Fruit fly (Drosophila melanogaster) Kc167 (cell line): ENCODE measurements around the gene ninaA.

ENCODE experiments used
- Myc ChIP-seq: fragments of >200 bp; optimal IDR thresholded peaks from 2 replicates; lab custom pipeline; 2017; ENCODE audit warnings: missing external identifiers
- Sin3A ChIP-seq: fragments of >200 bp; optimal IDR thresholded peaks from 2 replicates; lab custom pipeline; 2018; ENCODE audit warnings: missing external identifiers
- h ChIP-seq: fragments of >200 bp; optimal IDR thresholded peaks from 3 replicates; lab custom pipeline; 2018; ENCODE audit warnings: missing external identifiers
- insv ChIP-seq: fragments of >200 bp; optimal IDR thresholded peaks from 3 replicates; lab custom pipeline; 2018; ENCODE audit warnings: missing external identifiers
- psq ChIP-seq: fragments of >200 bp; optimal IDR thresholded peaks from 2 replicates; lab custom pipeline; 2017; ENCODE audit warnings: missing external identifiers
- ttk ChIP-seq: sonication (Bioruptor generic); optimal IDR thresholded peaks from 2 replicates; lab custom pipeline; 2017; ENCODE audit warnings: missing external identifiers

ninaA gene

DNA sequence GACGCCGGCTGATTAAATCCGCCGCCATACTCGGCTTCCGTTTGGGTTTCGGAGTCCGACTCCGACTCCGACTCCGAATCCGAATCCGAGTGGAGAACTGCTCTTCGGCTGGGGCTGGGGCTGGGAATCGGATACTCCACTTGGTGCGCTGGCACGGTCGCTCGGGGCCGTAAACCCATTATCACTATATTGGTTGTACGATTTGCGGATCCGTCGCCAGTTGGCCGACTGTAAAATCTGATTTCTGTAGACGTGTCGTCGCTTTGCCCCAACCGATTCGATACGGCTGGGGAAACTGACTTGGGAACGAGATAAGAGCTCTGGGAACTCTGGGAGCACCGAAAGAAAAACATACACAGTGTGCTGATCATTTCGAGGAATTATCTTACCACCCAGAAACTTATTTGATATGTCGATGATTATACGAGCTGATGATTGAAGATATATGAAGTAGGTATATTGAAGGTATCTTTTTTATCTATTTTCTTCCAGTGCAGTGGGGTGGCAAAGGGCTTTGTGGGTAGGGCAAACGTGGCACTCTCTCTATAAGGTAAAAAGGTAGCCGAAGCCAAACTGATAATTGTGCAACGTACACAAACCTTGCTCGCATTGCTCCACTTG, 19.1 kb upstream of the ninaA start:
- no peak for TF ChIP-seq h
- TF ChIP-seq Myc (lab: Kevin White, UChicago): no peak
- no peak for TF ChIP-seq insv (lab: Kevin White, UChicago)
- TF ChIP-seq Sin3A (lab: Kevin White, UChicago): no peak
- TF ChIP-seq psq (lab: Kevin White, UChicago): no peak
- TF ChIP-seq ttk (lab: Kevin White, UChicago): no peak

dm6 chr2L:859897-860296, 17.2 kb upstream of the ninaA start, which contains the start of gene CG13950:
CG13950 (plus strand) TSS chr2L:860197.
- no peak for TF ChIP-seq ttk (lab: Kevin White, UChicago)
- no peak for TF ChIP-seq insv (lab: Kevin White, UChicago)
- no peak for TF ChIP-seq h
- TF ChIP-seq Myc (lab: Kevin White, UChicago): no peak

DNA sequence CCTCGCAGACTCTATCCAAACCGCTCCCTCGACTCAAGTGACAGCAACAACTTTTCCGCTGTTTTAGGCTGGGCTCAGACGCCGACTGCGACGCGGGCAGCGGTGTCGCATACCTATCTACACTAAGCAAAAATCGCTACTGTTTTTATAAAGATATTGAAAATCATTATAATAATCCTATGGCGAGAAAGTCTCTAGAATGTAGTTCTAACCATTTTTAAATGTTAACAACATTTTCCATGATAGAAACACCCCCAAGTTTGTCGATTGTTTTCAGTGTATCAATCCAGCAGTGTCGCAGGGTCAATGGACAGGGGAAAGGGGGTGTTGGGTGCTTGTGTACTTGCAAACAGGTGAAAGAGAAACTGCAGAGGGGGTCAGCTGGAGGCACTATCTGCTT, 11.3 kb upstream of the ninaA start:
- TF ChIP-seq insv (lab: Kevin White, UChicago) (no peak), h (no peak), Myc (lab: Kevin White, UChicago) (no peak), ttk (lab: Kevin White, UChicago) (no peak)

DNA sequence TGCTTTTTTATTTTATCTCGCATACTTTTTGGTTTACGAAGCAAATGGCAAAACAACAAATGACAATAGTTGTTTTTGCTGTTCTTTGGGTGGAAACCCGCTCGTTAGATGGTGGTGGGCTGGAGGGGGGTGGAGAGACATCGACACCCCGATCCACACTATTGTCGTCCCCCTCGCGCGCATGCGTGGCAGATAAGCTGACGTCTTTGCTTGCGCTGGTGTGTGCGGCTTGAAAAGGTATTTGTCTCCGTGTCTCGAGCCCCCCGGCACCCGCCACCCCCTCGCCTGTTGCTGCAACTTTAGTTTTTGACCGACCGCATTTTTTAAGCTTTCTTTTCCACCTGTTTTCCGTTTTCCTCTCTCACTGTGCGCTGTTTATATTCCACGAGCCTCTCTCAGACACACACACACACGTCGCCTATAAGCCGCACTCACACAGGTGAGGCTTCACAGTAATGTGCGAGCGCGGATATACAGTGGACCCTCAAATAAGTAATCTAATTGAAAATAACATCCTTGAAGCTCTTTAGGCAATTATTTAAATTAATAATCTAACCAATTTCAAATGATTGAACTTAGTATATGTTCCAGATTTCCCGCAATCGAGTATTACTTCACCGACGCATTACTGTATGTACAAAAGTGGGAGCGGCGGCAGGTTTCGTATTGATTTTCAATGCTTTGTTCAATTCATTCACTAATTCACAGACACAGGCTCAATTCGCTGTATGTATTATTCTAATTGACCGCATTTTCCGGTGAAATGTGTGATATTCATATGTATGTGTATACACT, 10.0 kb upstream of the ninaA start:
- TF ChIP-seq Myc (lab: Kevin White, UChicago) (no peak), Sin3A (lab: Kevin White, UChicago) (no peak), h (no peak), insv (lab: Kevin White, UChicago) (no peak), ttk (lab: Kevin White, UChicago) (no peak), psq (lab: Kevin White, UChicago) (no peak)

dm6 chr2L:867899-868605, 9.1 kb upstream of the ninaA start, which contains the start of gene aru:
aru (minus strand) TSS chr2L:868354.
- TF ChIP-seq h (no peak), Myc (lab: Kevin White, UChicago) (no peak), Sin3A (lab: Kevin White, UChicago) (no peak)

dm6 chr2L:868961-869360, 8.1 kb upstream of the ninaA start:
- peak; percentile 51 for TF ChIP-seq ttk (lab: Kevin White, UChicago)
- TF ChIP-seq insv (lab: Kevin White, UChicago): no peak
- no peak for TF ChIP-seq Myc (lab: Kevin White, UChicago)
- no peak for TF ChIP-seq Sin3A (lab: Kevin White, UChicago)
- TF ChIP-seq psq (lab: Kevin White, UChicago): no peak

DNA sequence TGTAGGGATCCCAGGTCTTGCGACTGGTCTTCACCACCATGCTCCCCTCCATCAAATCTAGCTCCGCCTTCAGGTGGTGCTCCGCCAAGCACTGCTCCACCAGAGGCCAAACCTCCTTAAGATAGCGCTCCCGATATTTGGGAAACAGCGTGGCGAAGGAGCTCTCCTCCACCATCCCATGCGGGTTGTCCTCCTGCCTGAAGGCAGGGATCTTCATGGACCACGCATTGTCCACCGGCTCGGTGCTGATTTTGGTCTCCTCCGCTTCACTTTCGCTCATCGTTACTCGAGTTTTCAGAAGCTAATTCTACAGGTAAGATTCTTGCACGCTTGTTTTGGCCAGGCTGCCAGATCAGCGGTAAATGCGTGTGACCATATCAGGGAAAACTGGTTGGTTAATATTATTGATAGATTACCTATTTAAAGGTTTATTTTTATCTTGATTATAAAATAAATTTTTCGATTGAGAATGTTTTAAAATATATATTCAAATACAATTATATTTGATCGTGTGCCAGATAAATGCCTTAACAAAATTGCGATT, 7.5 kb upstream of the ninaA start, which contains the start of gene dbe:
dbe (minus strand) TSS at position 361 of the 544 bp plus-strand sequence.
- TF ChIP-seq h: no peak
- no peak for TF ChIP-seq ttk (lab: Kevin White, UChicago)
- TF ChIP-seq Myc (lab: Kevin White, UChicago): no peak
- no peak for TF ChIP-seq Sin3A (lab: Kevin White, UChicago)
- no peak for TF ChIP-seq psq (lab: Kevin White, UChicago)
- TF ChIP-seq insv (lab: Kevin White, UChicago): no peak

DNA sequence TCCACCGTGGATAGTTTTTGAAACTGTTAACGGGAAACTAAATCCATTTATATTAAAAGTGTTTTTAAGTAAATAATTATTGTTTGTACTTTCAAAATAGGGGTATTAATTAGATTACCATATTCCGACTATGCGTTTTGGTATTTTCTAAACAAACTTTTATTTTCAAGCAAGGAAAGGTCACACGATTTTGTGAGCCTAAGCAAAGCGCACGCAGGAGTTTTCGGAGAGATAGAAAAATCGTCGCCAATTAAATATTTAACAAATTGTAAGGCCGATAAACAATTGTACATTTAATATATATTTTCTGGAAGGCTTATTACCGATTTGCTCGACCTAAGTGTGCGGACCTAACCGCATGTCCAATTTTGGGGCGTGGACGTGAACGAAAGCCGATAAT, 6.8 kb upstream of the ninaA start, which contains the start of gene PNUTS:
PNUTS (plus strand) TSS at position 181 of the 400 bp plus-strand sequence.
- TF ChIP-seq Myc (lab: Kevin White, UChicago) (no peak), psq (lab: Kevin White, UChicago) (no peak), ttk (lab: Kevin White, UChicago) (no peak), insv (lab: Kevin White, UChicago) (no peak), Sin3A (lab: Kevin White, UChicago) (no peak), h (no peak)

DNA sequence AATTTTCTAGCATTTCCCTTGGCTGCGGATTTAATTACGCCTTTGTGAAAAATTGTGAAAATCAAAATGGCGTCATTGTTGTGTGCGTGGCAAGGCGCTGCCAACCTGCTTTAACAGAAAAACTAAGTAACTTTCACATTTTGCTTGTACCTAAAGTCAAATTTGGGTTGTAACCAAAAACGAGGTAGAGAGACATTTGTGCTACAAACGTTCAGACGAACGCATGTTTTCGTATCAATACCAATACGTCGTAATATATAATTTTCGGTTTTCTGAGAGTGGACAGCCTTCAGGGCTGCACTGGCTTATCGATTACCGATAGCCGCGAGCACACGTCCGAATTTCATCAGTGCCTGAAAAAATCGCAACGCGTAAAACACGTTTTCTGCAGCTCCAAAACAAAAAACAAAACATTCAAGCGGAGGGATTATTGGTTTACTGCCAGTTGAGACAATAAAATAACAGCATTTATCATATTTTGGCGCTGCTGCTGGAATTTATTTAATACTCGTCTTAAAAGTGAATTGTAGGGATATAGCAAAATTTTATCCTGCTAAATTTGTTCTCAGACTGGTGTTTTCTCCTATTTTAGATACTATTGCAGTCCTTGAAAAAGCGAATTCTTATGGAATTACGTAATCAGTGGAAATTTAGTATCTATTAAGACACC, 6.2 kb upstream of the ninaA start:
- no peak for TF ChIP-seq Myc (lab: Kevin White, UChicago)
- TF ChIP-seq ttk (lab: Kevin White, UChicago): no peak
- no peak for TF ChIP-seq Sin3A (lab: Kevin White, UChicago)
- TF ChIP-seq insv (lab: Kevin White, UChicago): no peak
- no peak for TF ChIP-seq psq (lab: Kevin White, UChicago)
- no peak for TF ChIP-seq h

dm6 chr2L:871419-871846, 5.7 kb upstream of the ninaA start:
- TF ChIP-seq Sin3A (lab: Kevin White, UChicago) (no peak), ttk (lab: Kevin White, UChicago) (no peak), insv (lab: Kevin White, UChicago) (no peak), Myc (lab: Kevin White, UChicago) (no peak), h (no peak), psq (lab: Kevin White, UChicago) (no peak)
